Worm (Caenorhabditis elegans): ENCODE measurements around the gene EEED8.4.

DNA sequence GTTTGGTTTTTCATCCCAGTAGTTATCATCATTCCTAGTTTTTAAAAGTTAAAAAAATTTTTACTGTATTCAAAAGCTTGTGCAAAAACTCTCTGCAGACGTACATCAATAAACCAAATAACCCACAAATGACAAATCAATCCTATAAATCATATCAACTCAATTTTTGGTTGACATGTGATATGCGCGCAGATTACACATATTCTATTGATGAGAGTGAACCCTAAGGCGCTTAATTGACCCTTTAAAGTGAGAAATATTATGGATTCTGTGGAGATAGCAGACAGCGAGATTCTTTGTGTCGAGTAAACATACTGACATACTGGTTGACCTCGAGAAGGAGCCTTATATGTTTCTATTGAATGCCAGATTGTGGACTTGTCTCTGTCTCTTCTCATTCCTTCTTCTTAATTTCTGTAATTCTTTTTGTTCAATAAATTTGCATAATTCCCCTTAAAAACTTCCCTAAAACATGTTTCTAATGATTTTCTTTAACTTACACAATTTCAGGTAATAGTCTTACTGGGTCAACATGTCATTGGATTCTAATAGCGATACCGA, 7.2 kb downstream of the EEED8.4 start, which contains the start of gene EEED8.2:
- no peak for TF ChIP-seq nhr-23 (tag; optimal IDR thresholded peaks at IDR 0.05)
- TF ChIP-seq ceh-82 (tag; optimal IDR thresholded peaks at IDR 0.05): no peak
- no peak for TF ChIP-seq unc-55 (GFP tag; optimal IDR thresholded peaks at IDR 0.05)
- no peak for TF ChIP-seq lin-11 (tag; optimal IDR thresholded peaks at IDR 0.05)
- no peak for TF ChIP-seq skn-1 (tag; optimal IDR thresholded peaks at IDR 0.05)
- TF ChIP-seq zag-1 (tag; optimal IDR thresholded peaks at IDR 0.05): no peak
- TF ChIP-seq nhr-21 (tag; optimal IDR thresholded peaks at IDR 0.05): no peak

All from whole organism, L2 larva.